Worm (Caenorhabditis elegans) whole organism, L4/young adult: ENCODE measurements around the gene T28H10.2.

Experiments used
- dao-5 ChIP-seq: sonication (generic microtip); optimal IDR thresholded peaks from 2 replicates; lab custom pipeline; 2016; ENCODE audit warnings: missing genotype, missing genetic modification characterization, moderate library complexity, missing compliant biosample characterization
- him-1 ChIP-seq: sonication (generic microtip); optimal IDR thresholded peaks from 2 replicates; lab custom pipeline; 2016; ENCODE audit warnings: missing genotype, missing genetic modification reagents, missing genetic modification characterization, missing compliant biosample characterization

DNA sequence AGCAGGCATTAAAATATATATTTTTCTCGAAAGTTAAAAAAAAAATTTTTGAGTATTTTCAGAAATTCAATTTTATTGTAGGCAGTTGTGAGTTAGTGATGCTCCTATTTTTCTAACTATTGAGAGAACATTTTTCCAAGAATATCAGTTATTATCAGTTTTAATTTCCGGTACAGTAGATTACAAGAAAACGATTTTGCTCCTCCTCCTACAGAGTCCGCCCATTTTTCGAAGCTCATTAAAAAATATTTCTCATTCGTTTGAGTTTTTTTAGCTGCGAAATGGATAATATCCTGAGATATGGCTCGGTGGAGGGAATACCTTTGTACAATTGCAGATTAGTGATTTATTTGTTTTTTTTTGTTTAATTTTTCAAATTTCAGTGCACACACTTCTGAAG is 28.2 kb downstream of the T28H10.2 start, which contains the start of gene srt-39:
- TF ChIP-seq him-1 (no peak), dao-5 (tag; lab: Kevin White, UChicago) (no peak)
